Worm (Caenorhabditis elegans) whole organism, L4/young adult: ENCODE results near the gene Y58A7A.5.

ENCODE experiments used
- W03F9.2 ChIP-seq: fragments of 150-350 bp; optimal IDR thresholded peaks from 2 replicates; lab custom pipeline; 2014; ENCODE audit warnings: missing biosample characterization, missing genetic modification characterization
- dao-5 ChIP-seq: sonication (generic microtip); optimal IDR thresholded peaks from 2 replicates; lab custom pipeline; 2016; ENCODE audit warnings: missing genotype, missing genetic modification characterization, moderate library complexity, missing compliant biosample characterization
- him-1 ChIP-seq: sonication (generic microtip); optimal IDR thresholded peaks from 2 replicates; lab custom pipeline; 2016; ENCODE audit warnings: missing genotype, missing genetic modification reagents, missing genetic modification characterization, missing compliant biosample characterization

Gene Y58A7A.5

DNA sequence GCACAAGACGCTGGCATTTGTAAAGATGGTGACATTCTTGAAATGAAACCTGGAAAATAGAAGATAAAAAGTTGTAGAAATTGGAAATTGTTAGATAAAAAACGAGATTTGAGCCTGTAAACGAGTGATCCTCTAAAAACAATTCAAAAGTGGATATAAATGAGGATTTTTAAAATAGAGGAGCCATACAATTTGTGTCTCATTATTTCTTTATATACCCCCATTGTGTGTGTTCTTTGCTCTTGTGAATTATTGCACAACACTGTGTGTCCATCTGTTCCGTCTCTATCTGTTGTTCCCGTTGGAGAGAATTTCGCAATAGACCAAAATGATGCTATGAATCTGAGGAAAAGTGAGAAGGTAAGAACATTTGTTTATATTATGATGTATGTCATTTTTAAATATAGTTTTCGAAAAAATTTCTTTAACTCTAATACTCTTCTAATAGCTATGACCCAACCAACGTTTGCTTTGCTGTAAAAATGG is at the start of gene Y58A7A.5:
Y58A7A.5 (minus strand) TSS at position 51 of the 486 bp plus-strand sequence.
- TF ChIP-seq dao-5: no peak

DNA sequence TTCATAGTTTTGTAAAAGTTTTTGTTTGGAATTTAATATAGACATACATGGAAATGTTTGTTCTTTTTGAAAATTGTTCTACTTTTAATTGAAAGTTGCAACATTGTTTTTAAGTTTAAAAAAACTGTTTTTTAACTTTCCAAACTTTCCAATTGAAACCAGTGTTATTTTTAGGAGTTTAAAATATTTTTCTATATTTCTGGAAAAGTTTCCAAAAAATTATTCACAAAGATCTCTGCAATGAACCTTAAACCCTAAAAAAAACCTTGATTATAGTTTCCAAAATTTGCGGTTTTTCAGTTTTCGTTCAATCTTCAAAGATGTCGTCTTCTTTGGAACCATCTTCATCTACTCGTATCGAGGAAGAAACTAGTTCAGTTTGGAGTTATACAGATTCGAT is 45.7 kb upstream of the Y58A7A.5 start, which contains the start of gene F14F9.4:
F14F9.4 (plus strand) TSS at position 301 of the 400 bp plus-strand sequence.
- TF ChIP-seq W03F9.2 (tag; lab: Kevin White, UChicago) (no peak), him-1 (tag; lab: Kevin White, UChicago) (no peak), dao-5 (no peak)

DNA sequence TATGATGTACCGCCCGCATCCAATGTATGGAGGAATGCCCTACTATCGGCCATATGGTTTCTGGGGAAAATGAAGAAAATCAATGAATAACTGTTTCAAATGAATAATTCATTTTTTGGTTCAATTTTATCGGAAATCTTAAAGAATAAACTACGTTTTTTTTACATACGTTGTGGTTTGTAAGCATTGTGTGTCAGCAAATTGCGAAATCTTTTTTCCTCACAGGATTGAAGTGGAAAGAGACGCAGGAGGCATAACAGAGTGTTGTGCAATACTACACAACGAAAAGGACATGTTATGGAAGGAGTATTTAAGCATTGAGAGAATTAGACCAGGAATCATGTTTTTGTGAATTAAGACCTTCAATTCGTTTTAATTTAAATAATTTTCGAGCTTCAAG is 44.6 kb upstream of the Y58A7A.5 start:
- no peak for TF ChIP-seq him-1 (tag; lab: Kevin White, UChicago)
- TF ChIP-seq dao-5: no peak
- TF ChIP-seq W03F9.2 (tag; lab: Kevin White, UChicago): peak; percentile 29

DNA sequence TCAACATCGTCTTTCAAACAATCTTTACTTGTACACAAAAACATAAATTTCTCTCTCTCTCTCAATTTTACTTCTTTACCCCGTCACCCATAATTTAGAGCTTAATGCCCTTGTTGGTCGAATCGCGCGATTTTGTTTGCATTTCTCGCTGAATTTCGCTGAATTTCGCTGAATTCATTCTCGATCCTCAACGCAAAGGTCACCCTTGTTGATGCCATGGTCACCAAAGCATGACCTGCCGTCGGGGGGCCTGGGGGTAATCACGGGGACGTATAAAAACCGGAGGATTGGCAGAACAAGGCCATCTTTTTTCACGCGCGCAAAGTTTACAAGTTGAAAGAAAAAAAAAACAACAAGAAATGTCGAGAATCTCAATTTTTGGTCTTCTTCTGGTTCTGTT is 43.2 kb upstream of the Y58A7A.5 start, which contains the start of gene F14F9.8:
F14F9.8 (plus strand) TSS at position 301 of the 400 bp plus-strand sequence.
- TF ChIP-seq dao-5: no peak
- TF ChIP-seq W03F9.2 (tag; lab: Kevin White, UChicago): no peak
- no peak for TF ChIP-seq him-1 (tag; lab: Kevin White, UChicago)

DNA sequence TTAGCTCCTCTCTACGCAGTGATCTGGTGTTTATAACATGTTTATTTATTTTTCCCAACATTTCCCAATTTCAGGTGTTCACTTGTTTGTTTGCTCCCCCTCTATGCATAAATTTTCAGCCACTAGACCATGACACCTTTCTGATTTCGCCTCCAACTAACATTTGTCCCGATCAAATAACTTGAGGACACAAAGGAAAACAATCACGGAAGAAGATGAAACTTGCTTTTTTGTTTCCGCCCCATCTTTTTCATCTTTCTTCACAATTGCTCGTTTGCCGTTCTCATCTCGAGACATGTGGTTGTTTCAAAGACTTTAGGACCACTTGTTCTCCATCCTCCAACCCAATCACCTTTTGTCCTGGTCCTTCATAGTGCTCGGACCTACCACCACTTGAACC is 40.0 kb upstream of the Y58A7A.5 start, which contains the start of gene F14F9.5:
F14F9.5 (plus strand) TSS at position 301 of the 400 bp plus-strand sequence.
- TF ChIP-seq him-1 (tag; lab: Kevin White, UChicago): no peak
- TF ChIP-seq dao-5: no peak
- no peak for TF ChIP-seq W03F9.2 (tag; lab: Kevin White, UChicago)

DNA sequence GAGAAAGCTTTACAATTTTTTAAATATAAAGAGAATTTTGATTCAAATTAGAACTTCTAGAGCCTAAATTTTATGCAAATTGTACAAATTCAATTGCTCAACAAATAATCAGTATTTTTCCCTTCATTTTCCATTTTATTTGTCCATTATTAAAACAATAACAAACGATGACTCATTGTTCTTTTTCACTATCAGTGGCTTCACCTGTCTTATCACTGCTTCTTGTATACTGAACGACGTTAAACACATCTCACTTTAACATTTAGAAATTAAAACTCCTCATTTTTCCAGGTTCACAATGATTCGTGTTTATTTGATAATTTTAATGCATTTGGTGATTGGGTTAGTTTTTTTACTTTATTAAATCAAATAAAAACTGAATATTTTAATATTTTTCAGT is 32.9 kb upstream of the Y58A7A.5 start, which contains the start of gene sid-1:
sid-1 (plus strand) TSS at position 292 of the 400 bp plus-strand sequence.
- TF ChIP-seq W03F9.2 (tag; lab: Kevin White, UChicago): no peak
- TF ChIP-seq dao-5: no peak
- TF ChIP-seq him-1 (tag; lab: Kevin White, UChicago): no peak

DNA sequence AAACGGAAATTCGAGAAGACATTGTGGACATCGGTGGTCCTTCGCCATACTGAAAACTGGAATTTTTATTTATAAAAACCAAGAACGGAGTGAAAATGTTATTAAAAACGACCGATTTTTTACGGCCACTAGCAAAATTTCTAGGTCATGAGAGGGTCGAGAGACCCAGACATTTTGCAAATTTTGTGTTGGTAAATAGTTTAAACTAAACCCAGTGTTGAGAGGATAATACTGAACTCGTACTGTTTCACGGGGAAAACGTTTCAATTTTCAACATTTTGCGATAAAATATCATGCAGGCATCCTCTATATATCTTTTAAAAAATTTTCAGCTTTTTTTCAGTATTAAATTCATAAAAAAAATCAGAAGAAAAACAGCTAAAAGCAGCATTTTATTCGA is 32.3 kb upstream of the Y58A7A.5 start, which contains the start of gene C04F5.9:
C04F5.9 (minus strand) TSS at position 101 of the 400 bp plus-strand sequence.
- TF ChIP-seq dao-5 (no peak), W03F9.2 (tag; lab: Kevin White, UChicago) (no peak), him-1 (tag; lab: Kevin White, UChicago) (no peak)

DNA sequence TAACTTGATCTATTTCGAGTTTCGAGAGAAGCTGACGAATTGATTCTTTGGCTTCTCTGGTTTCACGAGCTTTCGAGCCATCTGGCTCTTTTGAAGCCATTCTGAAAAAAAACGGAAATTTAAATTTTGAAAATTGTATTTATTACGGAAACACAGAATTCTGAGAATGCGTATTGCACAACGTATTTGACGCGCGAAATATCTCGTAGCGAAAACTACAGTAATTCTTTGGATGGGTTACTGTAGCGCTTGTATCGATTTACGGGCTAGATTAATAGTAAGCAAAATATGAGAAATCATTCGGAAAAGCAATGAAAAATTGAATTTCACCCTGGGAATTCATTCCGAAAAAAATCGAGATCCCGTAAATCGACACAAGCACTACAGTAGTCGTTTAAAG is 26.9 kb upstream of the Y58A7A.5 start, which contains the start of gene C04F5.8:
C04F5.8 (minus strand) TSS at position 101 of the 400 bp plus-strand sequence.
- no peak for TF ChIP-seq him-1 (tag; lab: Kevin White, UChicago)
- no peak for TF ChIP-seq W03F9.2 (tag; lab: Kevin White, UChicago)
- no peak for TF ChIP-seq dao-5

DNA sequence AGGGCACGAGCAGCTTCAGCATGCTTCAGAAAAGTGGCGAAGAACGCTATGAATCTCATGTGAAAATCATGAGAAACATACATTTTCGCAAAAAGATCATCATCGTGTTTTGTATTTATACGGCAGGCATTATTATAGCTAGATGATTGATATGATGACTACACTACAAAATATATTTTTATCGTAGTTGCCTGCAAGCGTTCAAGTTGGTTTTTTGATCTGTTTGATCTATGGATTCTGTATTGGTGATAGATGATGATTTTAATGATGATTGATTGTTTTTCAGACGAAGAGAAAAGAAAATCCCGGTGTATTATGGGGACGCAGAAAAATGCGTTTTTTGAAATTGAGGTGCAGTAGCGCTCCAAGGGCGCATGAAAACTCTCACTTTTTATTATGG is 23.9 kb upstream of the Y58A7A.5 start, which contains the start of gene ugt-63:
ugt-63 (minus strand) TSS at position 89 of the 400 bp plus-strand sequence.
- no peak for TF ChIP-seq dao-5
- no peak for TF ChIP-seq W03F9.2 (tag; lab: Kevin White, UChicago)
- TF ChIP-seq him-1 (tag; lab: Kevin White, UChicago): no peak

DNA sequence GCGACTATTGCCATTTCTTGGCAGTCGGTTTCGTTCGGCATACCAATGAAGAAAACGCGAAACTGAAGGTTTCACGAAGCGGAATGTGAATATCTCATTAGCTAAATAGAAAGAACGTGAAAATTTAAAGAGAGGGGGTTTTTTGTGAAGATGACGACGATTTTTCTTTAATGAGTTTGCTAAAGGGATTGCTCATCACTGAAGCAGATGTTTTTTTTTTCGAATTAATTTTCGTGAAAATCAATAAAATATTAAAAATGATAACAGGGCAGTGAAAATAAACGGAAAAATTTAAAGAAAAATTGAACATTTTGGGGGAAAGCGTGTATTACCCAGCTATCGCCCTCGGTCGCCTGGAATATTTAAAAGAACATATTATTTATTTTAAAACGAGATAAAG is 21.0 kb upstream of the Y58A7A.5 start, which contains the start of gene srab-3:
srab-3 (minus strand) TSS at position 101 of the 400 bp plus-strand sequence.
- TF ChIP-seq W03F9.2 (tag; lab: Kevin White, UChicago): no peak
- no peak for TF ChIP-seq him-1 (tag; lab: Kevin White, UChicago)
- TF ChIP-seq dao-5: no peak

DNA sequence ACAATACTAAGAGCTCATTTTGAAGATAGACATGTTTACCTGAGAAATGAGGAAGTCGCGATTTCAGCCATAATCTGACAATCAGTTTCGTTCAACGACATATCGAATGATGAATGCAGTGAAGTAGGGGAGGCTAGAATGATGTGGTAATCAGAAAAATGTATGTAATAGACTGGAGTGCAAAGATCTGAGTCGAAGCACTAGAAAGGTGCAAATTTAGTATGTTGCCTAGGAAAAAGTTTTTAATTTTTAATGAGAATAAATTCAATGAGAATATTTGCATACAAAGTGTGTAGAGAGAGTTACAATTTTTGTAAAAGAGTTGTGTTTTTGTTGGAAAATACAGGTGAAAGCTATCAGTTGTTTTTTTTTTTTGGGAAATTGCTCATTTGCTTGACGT is 18.2 kb upstream of the Y58A7A.5 start, which contains the start of gene srab-2:
srab-2 (minus strand) TSS at position 101 of the 400 bp plus-strand sequence.
- TF ChIP-seq W03F9.2 (tag; lab: Kevin White, UChicago) (no peak), him-1 (tag; lab: Kevin White, UChicago) (no peak), dao-5 (no peak)

DNA sequence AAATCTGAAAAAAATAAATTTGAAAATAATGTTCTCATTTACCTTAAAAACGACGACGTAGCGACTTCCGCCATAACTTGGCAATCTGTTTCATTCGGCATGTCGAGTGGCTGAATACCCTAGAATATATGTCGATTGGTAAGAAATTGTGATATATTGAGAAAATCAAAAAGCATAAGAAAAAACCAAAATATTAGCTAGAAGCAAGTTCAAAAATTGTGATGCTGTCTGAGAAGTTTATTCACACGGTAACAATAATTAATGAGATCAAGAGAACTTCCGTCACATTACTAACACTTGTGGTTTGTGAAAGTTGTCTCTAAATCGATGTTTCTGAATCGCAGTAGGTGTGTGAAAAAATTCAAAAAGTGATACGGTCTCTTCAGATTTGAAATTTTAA is 15.2 kb upstream of the Y58A7A.5 start, which contains the start of gene srab-1:
srab-1 (minus strand) TSS at position 101 of the 400 bp plus-strand sequence.
- TF ChIP-seq W03F9.2 (tag; lab: Kevin White, UChicago) (no peak), dao-5 (no peak), him-1 (tag; lab: Kevin White, UChicago) (no peak)

DNA sequence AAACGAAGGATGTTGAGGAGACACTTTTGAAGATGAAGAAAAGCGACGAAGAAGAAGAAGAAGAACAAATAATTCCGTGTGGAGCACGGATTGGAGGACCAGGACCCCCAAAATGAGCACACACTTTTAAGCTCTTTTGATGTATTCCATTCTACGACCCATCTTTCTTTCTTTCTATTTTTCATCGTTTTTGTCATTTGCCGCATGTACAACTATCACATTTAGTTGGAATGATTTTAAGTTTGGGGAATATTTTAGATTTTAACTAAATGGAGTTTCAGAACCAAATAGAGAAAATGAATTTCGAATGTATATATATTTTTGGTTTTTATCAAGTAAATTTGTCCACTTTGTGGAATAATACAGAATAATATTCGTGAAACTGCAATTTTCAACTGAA is 12.2 kb upstream of the Y58A7A.5 start, which contains the start of gene unc-46:
unc-46 (minus strand) TSS at position 101 of the 400 bp plus-strand sequence.
- TF ChIP-seq dao-5 (no peak), W03F9.2 (tag; lab: Kevin White, UChicago) (no peak), him-1 (tag; lab: Kevin White, UChicago) (no peak)

DNA sequence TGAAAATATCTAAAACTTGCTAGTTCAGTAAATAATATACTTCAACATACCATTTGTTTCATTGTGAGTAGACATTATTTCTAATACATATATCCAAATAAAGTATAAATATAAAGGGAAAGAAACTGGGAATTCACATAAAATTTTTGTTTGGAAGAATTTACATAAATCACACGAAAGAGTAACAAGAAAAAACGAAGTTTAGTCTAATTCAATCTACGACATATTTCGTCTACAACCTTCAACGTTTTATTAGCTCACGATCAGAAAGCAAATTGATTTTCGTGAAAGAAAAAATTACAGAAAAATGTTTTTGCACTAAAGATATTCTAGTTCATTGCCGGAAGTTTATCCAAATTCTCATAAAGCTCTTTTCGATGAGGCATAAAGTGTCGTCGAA is 10.3 kb upstream of the Y58A7A.5 start, which contains the start of gene C04F5.2:
C04F5.2 (minus strand) TSS at position 101 of the 400 bp plus-strand sequence.
- TF ChIP-seq him-1 (tag; lab: Kevin White, UChicago): no peak
- TF ChIP-seq dao-5: no peak
- no peak for TF ChIP-seq W03F9.2 (tag; lab: Kevin White, UChicago)
